Worm (Caenorhabditis elegans): ENCODE results near the gene mrps-22.

The mrps-22 gene

ce11 chrII:10546784-10547087, 35.7 kb upstream of the mrps-22 start:
- TF ChIP-seq aptf-2 (GFP tag; conservative IDR thresholded peaks at IDR 0.05), result no peak
- no peak for TF ChIP-seq madf-6 (GFP tag; IDR thresholded peaks at IDR 0.05)
- no peak for TF ChIP-seq ets-4 (GFP tag; optimal IDR thresholded peaks at IDR 0.05)
- no peak for TF ChIP-seq D2030.7 (GFP tag; IDR thresholded peaks at IDR 0.05)
- no peak for TF ChIP-seq nfya-2 (GFP tag; IDR thresholded peaks at IDR 0.05)
- peak; percentile 30 for TF ChIP-seq pha-4 (tag; optimal IDR thresholded peaks at IDR 0.05)
- TF ChIP-seq B0019.2 (GFP tag; conservative IDR thresholded peaks at IDR 0.05), result no peak
- no peak for TF ChIP-seq bed-2 (GFP tag; IDR thresholded peaks at IDR 0.05)
- no peak for TF ChIP-seq egrh-3 (GFP tag; IDR thresholded peaks at IDR 0.05)
- TF ChIP-seq nfyb-1 (GFP tag; IDR thresholded peaks at IDR 0.05), result 0 out of 2 replicates have a peak, but pooled peaks have one; percentile 7
- no peak for TF ChIP-seq F37B4.10 (GFP tag; IDR thresholded peaks at IDR 0.05)
- TF ChIP-seq lir-1 (GFP tag; conservative IDR thresholded peaks at IDR 0.05), result no peak
- no peak for TF ChIP-seq hsf-1 (GFP tag; IDR thresholded peaks at IDR 0.05)
- TF ChIP-seq attf-5 (GFP tag; optimal IDR thresholded peaks at IDR 0.05), result no peak
- no peak for TF ChIP-seq tbx-9 (tag; optimal IDR thresholded peaks at IDR 0.05; ENCODE audit: borderline replicate concordance)
- no peak for TF ChIP-seq hlh-26 (GFP tag; conservative IDR thresholded peaks at IDR 0.05)
- no peak for TF ChIP-seq ceh-79 (tag; optimal IDR thresholded peaks at IDR 0.05)
- TF ChIP-seq Y95B8A.8 (GFP tag; IDR thresholded peaks at IDR 0.05), result 0 out of 2 replicates have a peak, but pooled peaks have one; percentile 10
- no peak for TF ChIP-seq ceh-58 (GFP tag; IDR thresholded peaks at IDR 0.05)

ce11 chrII:10547311-10547710, 35.1 kb upstream of the mrps-22 start:
- no peak for TF ChIP-seq hsf-1 (GFP tag; IDR thresholded peaks at IDR 0.05)
- no peak for TF ChIP-seq ccch-3 (GFP tag; optimal IDR thresholded peaks at IDR 0.05)
- TF ChIP-seq madf-3 (GFP tag; IDR thresholded peaks at IDR 0.05), result no peak
- no peak for TF ChIP-seq lsy-27 (tag; optimal IDR thresholded peaks at IDR 0.05; ENCODE audit: borderline replicate concordance, insufficient read depth)
- TF ChIP-seq Y53G8AR.9 (GFP tag; conservative IDR thresholded peaks at IDR 0.05), result 0 out of 2 replicates have a peak, but pooled peaks have one; percentile 12
- peak; percentile 85 for TF ChIP-seq F52B5.7 (tag; optimal IDR thresholded peaks at IDR 0.05)
- TF ChIP-seq attf-5 (GFP tag; optimal IDR thresholded peaks at IDR 0.05), result peak; percentile 30
- no peak for TF ChIP-seq ztf-18 (tag; optimal IDR thresholded peaks at IDR 0.05)
- peak; percentile 50 for TF ChIP-seq somi-1 (GFP tag; optimal IDR thresholded peaks at IDR 0.05)
- TF ChIP-seq snpc-1.1 (tag; optimal IDR thresholded peaks at IDR 0.05; ENCODE audit: insufficient read depth), result no peak
- TF ChIP-seq aptf-2 (GFP tag; conservative IDR thresholded peaks at IDR 0.05), result no peak; the same call in 1 of the 2 replicates
- TF ChIP-seq lir-1 (GFP tag; conservative IDR thresholded peaks at IDR 0.05), result no peak; the same call in 1 of the 2 replicates
- peak; percentile 77; the same call in 1 of the 2 replicates for TF ChIP-seq Y95B8A.8 (GFP tag; IDR thresholded peaks at IDR 0.05)
- no peak for TF ChIP-seq Y56A3A.18 (GFP tag; IDR thresholded peaks at IDR 0.05)
- TF ChIP-seq ztf-25 (GFP tag; IDR thresholded peaks at IDR 0.05), result no peak
- TF ChIP-seq F57C9.4 (tag; optimal IDR thresholded peaks at IDR 0.05), result peak; percentile 22
- no peak for TF ChIP-seq rec-8 (tag; optimal IDR thresholded peaks at IDR 0.05)
- no peak for TF ChIP-seq egl-18 (GFP tag; IDR thresholded peaks at IDR 0.05)
- no peak for TF ChIP-seq dpl-1 (GFP tag; optimal IDR thresholded peaks at IDR 0.05)
- TF ChIP-seq F33H1.4 (GFP tag; IDR thresholded peaks at IDR 0.05), result no peak; the same call in 1 of the 2 replicates
- no peak for TF ChIP-seq rpc-1 (optimal IDR thresholded peaks at IDR 0.05)
- TF ChIP-seq rpc-1 (tag; optimal IDR thresholded peaks at IDR 0.05), result no peak
- no peak for TF ChIP-seq snpc-1.3 (tag; optimal IDR thresholded peaks at IDR 0.05; ENCODE audit: insufficient read depth)
- TF ChIP-seq hmg-1.2 (GFP tag; IDR thresholded peaks at IDR 0.05), result peak; percentile 21; the same call in 1 of the 2 replicates
- no peak for TF ChIP-seq snpc-3.4 (tag; optimal IDR thresholded peaks at IDR 0.05)
- no peak for TF ChIP-seq ztf-22 (GFP tag; optimal IDR thresholded peaks at IDR 0.05)
- TF ChIP-seq gei-17 (GFP tag; optimal IDR thresholded peaks at IDR 0.05), result no peak
- no peak for TF ChIP-seq tbp1 (GFP tag; optimal IDR thresholded peaks at IDR 0.05)
- TF ChIP-seq mes-4 (tag; optimal IDR thresholded peaks at IDR 0.05), result no peak
- no peak for TF ChIP-seq lin-35 (GFP tag; optimal IDR thresholded peaks at IDR 0.05)
- no peak for TF ChIP-seq F23B12.7 (tag; optimal IDR thresholded peaks at IDR 0.05; ENCODE audit: insufficient read depth)
- TF ChIP-seq K12H6.12 (tag; optimal IDR thresholded peaks at IDR 0.05), result no peak
- no peak for TF ChIP-seq xnd-1 (tag; optimal IDR thresholded peaks at IDR 0.05)

Measured in whole organism, young adult.